Worm (Caenorhabditis elegans) whole organism, mixed stage, embryonic: ENCODE measurements around the gene cyp-25A6.

ENCODE experiments used
- M03D4.4 ChIP-seq: sonication (generic microtip); optimal IDR thresholded peaks from 2 replicates; lab custom pipeline; 2017; ENCODE audit warnings: mild to moderate bottlenecking, missing genetic modification characterization, missing compliant biosample characterization
- bed-3 ChIP-seq: fragments of 200-800 bp; sonication (Bioruptor generic); optimal IDR thresholded peaks from 3 replicates; lab custom pipeline; 2018; ENCODE audit warnings: mild to moderate bottlenecking, missing genetic modification characterization, moderate library complexity, missing compliant biosample characterization
- blmp-1 ChIP-seq: fragments of 150-350 bp; optimal IDR thresholded peaks from 2 replicates; lab custom pipeline; 2014; ENCODE audit warnings: missing biosample characterization, missing genetic modification characterization
- ceh-39 ChIP-seq: fragments of 150-350 bp; optimal IDR thresholded peaks from 2 replicates; lab custom pipeline; 2014; ENCODE audit warnings: missing biosample characterization, missing genetic modification characterization
- ceh-43 ChIP-seq: fragments of 200-800 bp; sonication (Bioruptor generic); optimal IDR thresholded peaks from 2 replicates; lab custom pipeline; 2018; ENCODE audit warnings: mild to moderate bottlenecking, missing genetic modification characterization, moderate library complexity, missing compliant biosample characterization
- ceh-83 ChIP-seq: fragments of 200-800 bp; sonication (Bioruptor generic); optimal IDR thresholded peaks from 2 replicates; lab custom pipeline; 2018; ENCODE audit warnings: mild to moderate bottlenecking, missing genetic modification characterization, missing compliant biosample characterization
- drap-1 ChIP-seq: fragments of 200-800 bp; sonication (Bioruptor generic); optimal IDR thresholded peaks from 3 replicates; lab custom pipeline; 2018; ENCODE audit warnings: mild to moderate bottlenecking, missing genetic modification characterization, missing compliant biosample characterization
- elt-1 ChIP-seq: sonication (generic microtip); optimal IDR thresholded peaks from 2 replicates; lab custom pipeline; 2017; ENCODE audit warnings: missing genetic modification characterization, mild to moderate bottlenecking, missing compliant biosample characterization, antibody characterized with exemption, moderate library complexity, borderline replicate concordance; ENCODE audit not compliant: insufficient read depth
- elt-3 ChIP-seq: fragments of 150-350 bp; optimal IDR thresholded peaks from 2 replicates; lab custom pipeline; 2014; ENCODE audit warnings: missing biosample characterization, missing genetic modification characterization
- flh-1 ChIP-seq: fragments of 200-800 bp; sonication (Bioruptor generic); optimal IDR thresholded peaks from 2 replicates; lab custom pipeline; 2018; ENCODE audit warnings: mild to moderate bottlenecking, missing genetic modification characterization, moderate library complexity, missing compliant biosample characterization
- ham-2 ChIP-seq: fragments of 200-800 bp; sonication (Bioruptor generic); optimal IDR thresholded peaks from 2 replicates; lab custom pipeline; 2018; ENCODE audit warnings: mild to moderate bottlenecking, missing genetic modification characterization, missing compliant biosample characterization
- lin-13 ChIP-seq: fragments of 150-350 bp; optimal IDR thresholded peaks from 2 replicates; lab custom pipeline; 2014; ENCODE audit warnings: missing biosample characterization, missing genetic modification characterization
- lin-32 ChIP-seq: fragments of 200-800 bp; sonication (Bioruptor generic); optimal IDR thresholded peaks from 2 replicates; lab custom pipeline; 2018; ENCODE audit warnings: mild to moderate bottlenecking, missing genetic modification characterization, missing compliant biosample characterization
- lsy-2 ChIP-seq: fragments of 150-350 bp; optimal IDR thresholded peaks from 2 replicates; lab custom pipeline; 2014; ENCODE audit warnings: missing biosample characterization, missing genetic modification characterization
- mab-5 ChIP-seq: fragments of 150-350 bp; optimal IDR thresholded peaks from 2 replicates; lab custom pipeline; 2014; ENCODE audit warnings: missing biosample characterization, missing genetic modification characterization
- mep-1 ChIP-seq: fragments of 150-350 bp; optimal IDR thresholded peaks from 2 replicates; lab custom pipeline; 2017; ENCODE audit warnings: missing biosample characterization, missing genetic modification reagents, missing genetic modification characterization, inconsistent platforms
- mls-2 ChIP-seq: sonication (generic microtip); optimal IDR thresholded peaks from 2 replicates; lab custom pipeline; 2016; ENCODE audit warnings: mild to moderate bottlenecking, missing genetic modification characterization, moderate library complexity, missing compliant biosample characterization
- nhr-2 ChIP-seq: fragments of 150-350 bp; optimal IDR thresholded peaks from 2 replicates; lab custom pipeline; 2014; ENCODE audit warnings: missing biosample characterization, missing genetic modification characterization
- nhr-237 ChIP-seq: fragments of 150-350 bp; optimal IDR thresholded peaks from 2 replicates; lab custom pipeline; 2014; ENCODE audit warnings: missing biosample characterization, missing genetic modification characterization
- nhr-28 ChIP-seq: fragments of 150-350 bp; optimal IDR thresholded peaks from 2 replicates; lab custom pipeline; 2014; ENCODE audit warnings: missing biosample characterization, missing genetic modification characterization
- pha-4 ChIP-seq: fragments of 150-350 bp; optimal IDR thresholded peaks from 2 replicates; lab custom pipeline; 2018; ENCODE audit warnings: missing biosample characterization, missing genetic modification reagents, missing genetic modification characterization
- sem-2 ChIP-seq: fragments of 200-800 bp; sonication (Bioruptor generic); optimal IDR thresholded peaks from 2 replicates; lab custom pipeline; 2018; ENCODE audit warnings: mild to moderate bottlenecking, missing genetic modification characterization, missing compliant biosample characterization
- snpc-4 ChIP-seq: fragments of 150-350 bp; optimal IDR thresholded peaks from 2 replicates; lab custom pipeline; 2014; ENCODE audit warnings: missing biosample characterization, missing genetic modification characterization
- tbx-8 ChIP-seq: fragments of 200-800 bp; sonication (Bioruptor generic); optimal IDR thresholded peaks from 2 replicates; lab custom pipeline; 2018; ENCODE audit warnings: mild to moderate bottlenecking, missing genetic modification characterization, moderate library complexity, missing compliant biosample characterization
- unc-39 ChIP-seq: fragments of 150-350 bp; optimal IDR thresholded peaks from 2 replicates; lab custom pipeline; 2014; ENCODE audit warnings: missing biosample characterization, missing genetic modification characterization
- unc-62 ChIP-seq: fragments of 150-350 bp; optimal IDR thresholded peaks from 2 replicates; lab custom pipeline; 2014; ENCODE audit warnings: missing biosample characterization, missing genetic modification reagents, missing genetic modification characterization
- zip-8 ChIP-seq: fragments of 150-350 bp; optimal IDR thresholded peaks from 2 replicates; lab custom pipeline; 2014; ENCODE audit warnings: missing biosample characterization, missing genetic modification characterization
- ztf-11 ChIP-seq: fragments of 150-350 bp; optimal IDR thresholded peaks from 2 replicates; lab custom pipeline; 2014; ENCODE audit warnings: missing biosample characterization, missing genetic modification characterization

The cyp-25A6 gene

DNA sequence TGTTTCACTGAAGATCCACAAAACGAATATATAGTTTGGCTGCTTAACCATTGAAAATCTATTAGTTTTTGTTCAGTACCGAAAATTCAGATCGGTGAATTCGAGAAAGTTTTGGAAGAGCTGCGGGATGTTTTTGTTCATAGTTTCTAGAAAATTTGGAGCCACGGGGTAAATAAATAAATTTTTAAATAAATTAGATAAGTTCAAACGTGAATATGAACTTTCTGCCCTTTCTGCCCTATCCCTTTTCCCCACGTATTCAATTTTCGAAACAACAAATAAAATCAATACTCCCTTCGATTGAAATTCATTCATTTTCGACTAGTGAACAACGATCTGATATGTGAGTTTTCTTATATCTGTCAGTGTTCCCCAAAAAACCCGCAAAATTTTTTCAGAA, 35.1 kb upstream of the cyp-25A6 start, which contains the start of gene scrm-5:
scrm-5 (plus strand) TSS at position 301 of the 400 bp plus-strand sequence.
- TF ChIP-seq flh-1 (GFP tag; lab: Kevin White, UChicago) (no peak), ceh-43 (GFP tag; lab: Kevin White, UChicago) (no peak), lin-13 (tag; lab: Kevin White, UChicago) (no peak), ceh-39 (tag; lab: Kevin White, UChicago) (no peak), unc-39 (tag; lab: Kevin White, UChicago) (no peak), pha-4 (tag; lab: Kevin White, UChicago) (no peak), tbx-8 (GFP tag; lab: Kevin White, UChicago) (no peak), nhr-2 (no peak), mep-1 (tag; lab: Kevin White, UChicago) (no peak), lsy-2 (tag; lab: Kevin White, UChicago) (no peak), ham-2 (GFP tag; lab: Kevin White, UChicago) (no peak), mls-2 (tag; lab: Kevin White, UChicago) (no peak), bed-3 (GFP tag; lab: Kevin White, UChicago) (no peak), ztf-11 (tag; lab: Kevin White, UChicago) (no peak), nhr-237 (no peak), elt-1 (tag; lab: Kevin White, UChicago) (no peak), M03D4.4 (tag; lab: Kevin White, UChicago) (no peak), snpc-4 (tag; lab: Kevin White, UChicago) (no peak), mab-5 (tag; lab: Kevin White, UChicago) (no peak)
- TF ChIP-seq, all 35 proteins: peak for 0

DNA sequence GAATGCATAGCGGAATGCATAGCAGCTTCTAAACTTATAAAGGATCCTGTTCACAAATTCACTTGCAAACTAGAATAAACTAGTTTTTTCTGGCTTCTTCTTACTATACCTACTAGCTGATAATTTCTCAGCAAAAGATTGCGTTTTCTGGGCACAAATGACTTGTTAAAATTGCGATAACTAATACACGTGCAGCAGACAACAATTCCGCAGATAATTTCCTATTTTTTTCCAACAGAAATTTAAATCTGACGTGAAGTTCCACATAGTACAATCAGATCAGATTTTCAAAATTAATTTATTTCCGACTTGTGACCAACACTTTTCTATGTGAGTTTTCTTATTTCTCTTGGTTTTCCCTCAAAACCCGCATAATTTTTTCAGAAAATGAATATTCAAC, 32.9 kb upstream of the cyp-25A6 start, which contains the start of gene scrm-8:
scrm-8 (plus strand) TSS at position 301 of the 400 bp plus-strand sequence.
- no peak for TF ChIP-seq elt-3 (tag; lab: Kevin White, UChicago)
- no peak for TF ChIP-seq ztf-11 (tag; lab: Kevin White, UChicago)
- no peak for TF ChIP-seq blmp-1 (tag; lab: Kevin White, UChicago)
- TF ChIP-seq lsy-2 (tag; lab: Kevin White, UChicago): no peak
- TF ChIP-seq unc-62 (GFP tag; lab: Kevin White, UChicago): no peak
- TF ChIP-seq nhr-2: no peak
- TF ChIP-seq sem-2: no peak
- TF ChIP-seq nhr-237: no peak
- no peak for TF ChIP-seq mab-5 (tag; lab: Kevin White, UChicago)
- TF ChIP-seq lin-32 (GFP tag; lab: Kevin White, UChicago): no peak

DNA sequence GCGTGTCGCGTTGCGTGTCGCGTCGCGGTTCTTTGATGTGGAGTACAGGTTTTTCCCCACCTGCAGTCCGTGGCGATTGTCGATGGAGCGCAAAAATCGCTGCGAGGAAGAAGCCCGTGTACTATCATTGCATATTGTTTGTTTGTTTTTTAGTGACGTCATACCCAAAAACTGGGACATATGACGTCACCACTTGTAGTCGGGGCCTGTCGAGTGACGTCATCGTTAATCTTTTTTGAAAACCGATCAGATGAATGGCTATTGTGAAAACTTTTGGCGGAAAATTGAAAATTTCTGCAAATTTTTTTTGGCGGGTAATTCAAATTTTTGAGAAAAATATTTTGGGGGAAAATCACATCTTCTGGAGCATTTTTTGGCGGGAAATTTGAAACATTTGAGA, 30.0 kb upstream of the cyp-25A6 start:
- TF ChIP-seq zip-8 (tag; lab: Kevin White, UChicago) (peak; percentile 100), nhr-28 (tag; lab: Kevin White, UChicago) (no peak)

DNA sequence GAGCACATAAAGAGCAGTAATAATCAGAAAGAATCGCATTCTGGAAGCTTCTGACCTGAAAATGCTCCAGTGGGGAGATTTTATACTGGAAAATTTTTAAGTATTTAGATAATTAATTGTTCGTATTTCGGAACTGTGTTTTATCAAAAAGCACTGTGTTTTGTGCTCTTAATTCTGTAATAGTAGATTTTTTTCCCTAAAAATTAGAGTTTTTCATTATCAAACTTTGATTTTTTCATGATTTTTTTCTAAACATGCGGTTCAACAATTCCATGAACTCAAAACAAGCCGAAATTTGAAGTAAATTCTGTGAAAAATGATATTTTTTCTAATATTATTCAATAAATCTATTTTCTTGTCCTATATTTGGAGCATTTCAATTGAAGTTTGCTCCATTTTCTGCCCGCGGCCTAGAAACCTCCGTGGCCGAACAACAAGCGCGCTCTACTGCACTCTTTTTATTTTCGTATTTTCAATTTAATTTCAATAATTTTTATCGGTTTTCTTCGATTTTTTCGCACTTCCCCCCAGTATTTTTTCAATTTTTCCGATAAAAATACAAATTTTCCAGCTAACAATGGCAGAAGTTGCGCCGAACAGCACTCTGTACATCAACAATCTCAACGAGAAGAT, 25.6 kb upstream of the cyp-25A6 start, which contains the start of the genes K08D10.13 and rnp-2:
K08D10.13 (minus strand) TSS at position 51 of the 633 bp plus-strand sequence.
rnp-2 (plus strand) TSS at position 546 of the 633 bp plus-strand sequence.
- TF ChIP-seq ceh-83 (GFP tag; lab: Kevin White, UChicago) (no peak), lin-13 (tag; lab: Kevin White, UChicago) (peak; percentile 4), flh-1 (GFP tag; lab: Kevin White, UChicago) (no peak), mep-1 (tag; lab: Kevin White, UChicago) (peak; percentile 41), unc-62 (GFP tag; lab: Kevin White, UChicago) (no peak), lsy-2 (tag; lab: Kevin White, UChicago) (peak; percentile 60)

DNA sequence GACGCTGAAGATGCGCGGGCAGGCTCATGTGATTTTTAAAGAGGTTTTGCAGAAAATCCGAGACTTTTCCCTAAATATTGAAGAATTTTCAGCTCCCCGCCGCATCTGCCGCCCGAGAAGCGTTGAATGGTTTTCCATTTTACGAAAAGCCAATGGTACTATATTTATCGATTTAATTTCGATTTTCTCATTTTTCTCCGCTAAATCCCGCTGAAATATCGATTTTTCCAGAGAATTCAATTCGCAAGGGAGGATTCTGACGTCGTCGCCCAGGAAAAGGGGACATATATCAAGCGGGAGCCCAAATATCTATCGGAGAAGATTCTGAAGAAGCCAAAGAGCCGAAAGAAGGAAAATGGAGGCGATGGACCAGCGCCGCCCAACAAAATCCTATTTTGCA, 25.0 kb upstream of the cyp-25A6 start:
- TF ChIP-seq tbx-8 (GFP tag; lab: Kevin White, UChicago) (no peak), drap-1 (no peak), nhr-237 (no peak), unc-39 (tag; lab: Kevin White, UChicago) (no peak), lin-13 (tag; lab: Kevin White, UChicago) (no peak), elt-3 (tag; lab: Kevin White, UChicago) (no peak), ztf-11 (tag; lab: Kevin White, UChicago) (no peak), unc-62 (GFP tag; lab: Kevin White, UChicago) (no peak), ceh-43 (GFP tag; lab: Kevin White, UChicago) (no peak), ceh-83 (GFP tag; lab: Kevin White, UChicago) (no peak), lsy-2 (tag; lab: Kevin White, UChicago) (no peak)
